Fruit fly (Drosophila melanogaster) S2 (cell line): Measurements from ENCODE around the gene CtIP.
A peak's percentile ranks its signal among the peaks of the same experiment; 100 is the strongest.

Source experiments
- CG8478 ChIP-seq: fragments of >200 bp; optimal IDR thresholded peaks from 2 replicates; lab custom pipeline; 2018
- CTCF ChIP-seq, 2 experiments: fragments of >200 bp; optimal IDR thresholded peaks; 2 replicates each; lab custom pipeline; 2018

dm6 chr3L:20401026-20401912 lies 34.8 kb upstream of the CtIP start, which contains the start of gene trbl:
- TF ChIP-seq CTCF (optimal IDR thresholded peaks at IDR 0.05; lab: Kevin White, UChicago) (peak in 1 of 2 experiments; percentile 3), CG8478 (lab: Kevin White, UChicago) (no peak)
